Worm (Caenorhabditis elegans): ENCODE data around the gene T26E4.18.

DNA sequence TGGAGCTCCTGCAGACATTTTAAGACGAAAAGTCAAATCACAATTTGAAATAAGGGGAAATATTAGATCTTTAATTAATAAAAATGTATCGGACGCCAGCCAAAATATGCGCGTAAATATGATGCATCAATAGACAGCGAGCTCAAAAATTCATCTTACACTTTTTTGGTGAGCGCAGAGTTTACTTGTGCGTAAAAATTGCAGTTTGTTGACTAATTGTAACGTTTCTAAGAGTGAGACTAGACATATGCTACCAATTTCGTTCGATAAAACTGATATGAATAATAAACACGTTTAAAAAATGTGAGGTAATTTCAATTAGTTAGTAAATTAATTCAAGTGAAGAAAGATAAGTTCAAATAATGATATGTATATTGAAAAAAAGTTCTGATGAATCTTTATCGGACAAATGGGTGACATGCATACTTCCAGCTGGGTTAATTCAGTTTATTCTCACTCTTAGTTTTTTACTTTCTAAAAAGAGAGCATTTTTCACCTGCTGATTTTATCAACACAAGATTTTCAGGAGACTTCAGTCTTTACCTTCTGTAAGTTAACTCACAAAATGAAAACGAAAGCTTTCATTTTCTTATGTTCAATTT lies 24.4 kb downstream of the T26E4.18 start, which contains the start of the genes nhr-285 and irld-52:
- no peak for TF ChIP-seq flt-1 (GFP tag; IDR thresholded peaks at IDR 0.05)
- TF ChIP-seq ztf-23 (GFP tag; IDR thresholded peaks at IDR 0.05): no peak
- no peak for TF ChIP-seq med-1 (GFP tag; optimal IDR thresholded peaks at IDR 0.05; ENCODE audit: insufficient read depth)

Data from whole organism, midembryonic.